Worm (Caenorhabditis elegans): ENCODE results near the gene Y82E9BL.1.
"Not testable (repeated sequence)": the region's sequence is repeated elsewhere in the genome, so short reads cannot be mapped to it uniquely, and the experiment has no call there.

Gene Y82E9BL.1

ce11 chrIII:1384694-1385093, 29.5 kb upstream of the Y82E9BL.1 start:
- TF ChIP-seq ces-1 (GFP tag; optimal IDR thresholded peaks at IDR 0.05) (no peak), nhr-2 (tag; optimal IDR thresholded peaks at IDR 0.05) (no peak), snpc-4 (tag; optimal IDR thresholded peaks at IDR 0.05) (no peak), elt-3 (tag; optimal IDR thresholded peaks at IDR 0.05) (no peak)

- no peak for TF ChIP-seq nhr-12 (tag; optimal IDR thresholded peaks at IDR 0.05)
- TF ChIP-seq elt-1 (tag; optimal IDR thresholded peaks at IDR 0.05; ENCODE audit: borderline replicate concordance, insufficient read depth): no peak
- TF ChIP-seq ceh-83 (GFP tag; optimal IDR thresholded peaks at IDR 0.05): no peak
- TF ChIP-seq M03D4.4 (tag; optimal IDR thresholded peaks at IDR 0.05): no peak
- TF ChIP-seq zip-8 (tag; optimal IDR thresholded peaks at IDR 0.05): no peak
- no peak for TF ChIP-seq nhr-237 (tag; optimal IDR thresholded peaks at IDR 0.05)
- no peak for TF ChIP-seq ces-1 (GFP tag; optimal IDR thresholded peaks at IDR 0.05)
- TF ChIP-seq blmp-1 (tag; optimal IDR thresholded peaks at IDR 0.05): no peak
- no peak for TF ChIP-seq ham-2 (GFP tag; optimal IDR thresholded peaks at IDR 0.05)
- no peak for TF ChIP-seq ztf-11 (tag; optimal IDR thresholded peaks at IDR 0.05)
- TF ChIP-seq mls-2 (tag; optimal IDR thresholded peaks at IDR 0.05): no peak
- no peak for TF ChIP-seq lin-32 (GFP tag; optimal IDR thresholded peaks at IDR 0.05)
- no peak for TF ChIP-seq snpc-4 (tag; optimal IDR thresholded peaks at IDR 0.05)
- TF ChIP-seq lsy-2 (tag; optimal IDR thresholded peaks at IDR 0.05): no peak
Observed at ce11 chrIII:1384092-1384491, 28.9 kb upstream of the Y82E9BL.1 start, which contains the start of the genes fbxa-138 and Y82E9BR.5. Gene fbxa-138, minus strand, starts transcription at chrIII:1384252. Gene Y82E9BR.5, plus strand, starts transcription at chrIII:1384370.

- TF ChIP-seq ham-2 (GFP tag; optimal IDR thresholded peaks at IDR 0.05) (no peak), M03D4.4 (tag; optimal IDR thresholded peaks at IDR 0.05) (no peak), blmp-1 (tag; optimal IDR thresholded peaks at IDR 0.05) (no peak), unc-62 (GFP tag; optimal IDR thresholded peaks at IDR 0.05) (no peak), tbx-8 (GFP tag; optimal IDR thresholded peaks at IDR 0.05) (no peak), flh-1 (GFP tag; optimal IDR thresholded peaks at IDR 0.05) (no peak), cnd-1 (tag; optimal IDR thresholded peaks at IDR 0.05) (no peak), nhr-28 (tag; optimal IDR thresholded peaks at IDR 0.05) (no peak), ceh-39 (tag; optimal IDR thresholded peaks at IDR 0.05) (no peak), unc-39 (tag; optimal IDR thresholded peaks at IDR 0.05) (no peak), nhr-237 (tag; optimal IDR thresholded peaks at IDR 0.05) (no peak), bed-3 (GFP tag; optimal IDR thresholded peaks at IDR 0.05) (no peak), ceh-43 (GFP tag; optimal IDR thresholded peaks at IDR 0.05) (no peak), snpc-4 (tag; optimal IDR thresholded peaks at IDR 0.05) (no peak), nhr-12 (tag; optimal IDR thresholded peaks at IDR 0.05) (no peak)
Observed at ce11 chrIII:1383483-1383882, 28.3 kb upstream of the Y82E9BL.1 start.

- TF ChIP-seq bed-3 (GFP tag; optimal IDR thresholded peaks at IDR 0.05) (no peak), hlh-1 (tag; optimal IDR thresholded peaks at IDR 0.05) (peak; percentile 75)
Observed at ce11 chrIII:1380535-1381274, 25.5 kb upstream of the Y82E9BL.1 start, which contains the start of the genes pals-21 and Y82E9BR.6. Gene pals-21, minus strand, starts transcription at chrIII:1380635. Gene Y82E9BR.6, plus strand, starts transcription at chrIII:1381224.

- not testable (repeated sequence) for TF ChIP-seq mep-1 (tag; optimal IDR thresholded peaks at IDR 0.05); unc-120 (tag; optimal IDR thresholded peaks at IDR 0.05; ENCODE audit: poor library complexity, severe bottlenecking); pha-4 (tag; optimal IDR thresholded peaks at IDR 0.05)
Observed at ce11 chrIII:1377903-1378302, 22.7 kb upstream of the Y82E9BL.1 start, which contains the start of gene pals-40. Gene pals-40, minus strand, starts transcription at chrIII:1378003.

DNA sequence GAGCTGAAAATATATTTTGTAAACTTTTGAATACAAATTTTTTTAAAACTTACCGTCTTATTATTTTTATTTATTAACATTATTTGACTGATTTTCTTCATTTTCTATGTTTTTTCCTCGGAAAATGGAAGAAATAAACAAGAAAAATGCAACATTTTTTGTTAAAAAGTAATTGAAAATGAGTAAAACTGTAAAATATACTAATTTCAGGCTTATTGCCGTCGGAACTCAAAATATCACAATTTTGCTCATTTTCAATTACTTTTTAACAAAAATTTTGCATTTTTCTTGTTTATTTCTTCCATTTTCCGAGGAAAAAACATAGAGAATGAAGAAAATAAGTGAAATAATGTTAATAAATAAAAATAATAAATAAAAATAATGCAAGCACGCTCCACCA, 20.3 kb upstream of the Y82E9BL.1 start, which contains the start of gene Y82E9BR.10:
TSS of gene Y82E9BR.10 (minus strand) at position 101 of the 400 bp plus-strand sequence.
- TF ChIP-seq ceh-83 (GFP tag; optimal IDR thresholded peaks at IDR 0.05); M03D4.4 (tag; optimal IDR thresholded peaks at IDR 0.05); ces-1 (GFP tag; optimal IDR thresholded peaks at IDR 0.05): not testable (repeated sequence)

All from whole organism, mixed stage, embryonic.